Fruit fly (Drosophila melanogaster): Measurements from ENCODE around the gene CG17036.

The CG17036 gene

DNA sequence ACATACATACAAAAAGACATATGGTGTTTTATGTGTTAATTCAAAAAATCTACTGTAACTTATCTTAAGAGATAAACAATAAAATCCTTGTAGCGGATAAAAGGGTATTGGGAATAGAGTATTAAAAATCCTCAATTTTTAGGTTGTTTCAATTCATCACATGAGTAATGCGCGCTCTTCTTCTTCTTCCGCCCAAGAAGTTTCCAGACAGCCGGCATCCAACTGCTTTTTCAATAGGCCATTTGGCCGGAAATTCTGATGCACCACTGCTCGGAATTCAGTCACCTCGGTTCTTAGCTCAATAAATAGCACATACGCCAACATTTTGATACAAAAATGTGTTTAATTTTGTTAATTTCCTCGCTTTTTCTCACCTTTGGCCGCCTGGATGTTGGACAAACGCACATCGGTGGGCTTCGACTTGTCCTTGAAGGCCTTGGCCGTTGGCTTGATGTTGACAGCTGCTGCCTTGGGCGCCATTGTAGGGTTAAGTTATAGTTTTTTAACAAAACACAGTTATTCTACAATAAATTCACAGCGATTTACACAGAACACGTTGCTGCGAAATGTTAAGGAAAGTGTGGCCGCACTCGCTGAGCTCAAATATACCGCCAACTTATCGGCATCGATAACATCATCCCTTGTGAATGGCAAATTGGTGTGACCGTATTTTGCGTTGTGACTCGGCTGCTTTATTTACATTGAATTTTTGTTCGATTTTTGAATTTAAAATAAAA is 8.0 kb downstream of the CG17036 start, which contains the start of the genes CCT4 and CG6153:
Gene CCT4 (minus strand): TSS at position 592 of the 737 bp plus-strand sequence.
Gene CG6153 (plus strand): TSS at position 651 of the 737 bp plus-strand sequence.
- TF ChIP-seq Pif1A (GFP tag; optimal IDR thresholded peaks at IDR 0.05) (no peak), fd96Ca (GFP tag; IDR thresholded peaks at IDR 0.05) (0 out of 3 replicates have a peak, but pooled peaks have one; percentile 25)

- TF ChIP-seq CG14655 (GFP tag; optimal IDR thresholded peaks at IDR 0.05) (no peak), rn (GFP tag; IDR thresholded peaks at IDR 0.05) (no peak), CG9948 (tag; optimal IDR thresholded peaks at IDR 0.05) (no peak), CG17806 (tag; optimal IDR thresholded peaks at IDR 0.05) (no peak), CG15710 (tag; optimal IDR thresholded peaks at IDR 0.05) (no peak), Pif1A (GFP tag; optimal IDR thresholded peaks at IDR 0.05) (no peak), CG8301 (tag; optimal IDR thresholded peaks at IDR 0.05) (no peak), CG32121 (GFP tag; IDR thresholded peaks at IDR 0.05) (no peak), fd96Ca (GFP tag; IDR thresholded peaks at IDR 0.05) (no peak), CG8159 (tag; optimal IDR thresholded peaks at IDR 0.05) (no peak)
Observed at dm6 chr2L:12689281-12689765, 11.2 kb downstream of the CG17036 start.

dm6 chr2L:12686811-12687210 is 13.7 kb downstream of the CG17036 start:
- no peak for TF ChIP-seq CG10348 (GFP tag; IDR thresholded peaks at IDR 0.05)
- TF ChIP-seq CG4496 (GFP tag; IDR thresholded peaks at IDR 0.05), result no peak
- no peak for TF ChIP-seq CG17806 (tag; optimal IDR thresholded peaks at IDR 0.05)
- no peak for TF ChIP-seq Pif1A (GFP tag; optimal IDR thresholded peaks at IDR 0.05)
- no peak for TF ChIP-seq EcR (GFP tag; optimal IDR thresholded peaks at IDR 0.05)
- no peak for TF ChIP-seq CG32121 (GFP tag; IDR thresholded peaks at IDR 0.05)
- no peak for TF ChIP-seq CG8159 (tag; optimal IDR thresholded peaks at IDR 0.05)
- no peak for TF ChIP-seq CG8301 (tag; optimal IDR thresholded peaks at IDR 0.05)
- TF ChIP-seq CG34367 (tag; optimal IDR thresholded peaks at IDR 0.05), result no peak
- TF ChIP-seq CG14655 (GFP tag; optimal IDR thresholded peaks at IDR 0.05), result no peak
- TF ChIP-seq rn (GFP tag; IDR thresholded peaks at IDR 0.05), result no peak
- TF ChIP-seq gl (tag; optimal IDR thresholded peaks at IDR 0.05), result no peak
- no peak for TF ChIP-seq CG15710 (tag; optimal IDR thresholded peaks at IDR 0.05)
- no peak for TF ChIP-seq Snoo (tag; optimal IDR thresholded peaks at IDR 0.05)
- no peak for TF ChIP-seq Ets98B (GFP tag; IDR thresholded peaks at IDR 0.05)
- no peak for TF ChIP-seq CG9948 (tag; optimal IDR thresholded peaks at IDR 0.05)
- no peak for TF ChIP-seq CG13204 (GFP tag; optimal IDR thresholded peaks at IDR 0.05)
- TF ChIP-seq Pif1B (GFP tag; optimal IDR thresholded peaks at IDR 0.05), result no peak

DNA sequence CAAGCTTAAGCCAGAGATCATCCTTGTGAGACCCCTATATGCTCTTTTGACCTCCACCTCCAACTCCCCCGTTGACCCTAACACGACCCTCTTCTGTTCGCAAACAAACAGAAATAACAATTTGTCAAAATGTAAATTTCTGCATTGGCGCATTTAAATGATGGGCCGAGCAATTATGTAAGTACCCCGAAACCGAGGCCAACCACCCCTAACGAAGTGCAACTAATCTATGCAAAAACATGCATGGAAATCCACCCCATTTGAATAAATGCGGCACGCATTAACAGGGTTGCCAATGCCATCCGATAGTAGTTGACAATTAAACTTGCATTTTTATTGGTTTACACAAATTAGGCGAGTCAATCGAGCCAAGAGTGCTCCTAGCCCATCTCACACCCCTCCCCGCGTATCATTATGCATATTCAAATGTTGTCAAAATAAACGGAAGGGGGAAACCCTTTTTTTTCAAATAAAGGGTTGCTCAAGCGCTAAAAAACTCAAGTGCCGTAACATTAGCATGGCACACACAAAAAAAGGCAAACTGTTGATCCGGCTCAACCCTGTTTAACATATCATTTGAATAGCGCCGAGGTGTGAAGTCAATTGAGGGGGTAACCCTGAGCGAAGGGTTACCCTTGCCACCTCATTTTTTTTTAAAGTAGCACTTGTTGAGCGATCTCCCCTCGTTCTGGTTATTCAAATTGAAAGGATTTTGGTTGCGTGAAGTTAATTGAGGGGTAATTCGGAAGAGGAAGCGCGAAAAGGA is 18.8 kb downstream of the CG17036 start:
- TF ChIP-seq CG17806 (tag; optimal IDR thresholded peaks at IDR 0.05) (no peak), CG10348 (GFP tag; IDR thresholded peaks at IDR 0.05) (no peak), CG15710 (tag; optimal IDR thresholded peaks at IDR 0.05) (no peak), CG13204 (GFP tag; optimal IDR thresholded peaks at IDR 0.05) (no peak), gl (tag; optimal IDR thresholded peaks at IDR 0.05) (no peak), CG34367 (tag; optimal IDR thresholded peaks at IDR 0.05) (no peak)

DNA sequence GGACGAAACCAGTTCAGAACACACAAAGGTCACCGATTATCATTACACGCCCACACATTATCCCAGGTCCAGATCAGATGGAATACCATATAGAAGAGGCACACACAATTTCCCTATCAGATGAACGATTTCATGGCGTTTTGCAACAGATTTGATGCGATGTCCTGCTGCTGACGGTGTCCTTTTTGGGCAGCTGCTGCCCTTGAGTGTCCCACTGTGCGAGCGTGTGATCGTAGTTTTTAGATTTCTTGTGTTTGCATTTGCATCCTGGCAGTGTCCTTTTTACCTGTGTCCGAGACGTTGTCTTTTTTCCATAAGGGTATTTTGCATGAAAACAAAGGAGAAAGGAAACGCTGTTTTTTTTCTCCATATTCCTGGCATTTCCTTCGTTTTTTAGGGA is 21.2 kb downstream of the CG17036 start:
- no peak for TF ChIP-seq CG15710 (tag; optimal IDR thresholded peaks at IDR 0.05)
- no peak for TF ChIP-seq CG8301 (tag; optimal IDR thresholded peaks at IDR 0.05)
- TF ChIP-seq CG9948 (tag; optimal IDR thresholded peaks at IDR 0.05), result no peak
- no peak for TF ChIP-seq fd96Ca (GFP tag; IDR thresholded peaks at IDR 0.05)
- TF ChIP-seq CG34367 (tag; optimal IDR thresholded peaks at IDR 0.05), result no peak
- no peak for TF ChIP-seq CG13204 (GFP tag; optimal IDR thresholded peaks at IDR 0.05)
- TF ChIP-seq CG4496 (GFP tag; IDR thresholded peaks at IDR 0.05), result no peak
- no peak for TF ChIP-seq CG14655 (GFP tag; optimal IDR thresholded peaks at IDR 0.05)

DNA sequence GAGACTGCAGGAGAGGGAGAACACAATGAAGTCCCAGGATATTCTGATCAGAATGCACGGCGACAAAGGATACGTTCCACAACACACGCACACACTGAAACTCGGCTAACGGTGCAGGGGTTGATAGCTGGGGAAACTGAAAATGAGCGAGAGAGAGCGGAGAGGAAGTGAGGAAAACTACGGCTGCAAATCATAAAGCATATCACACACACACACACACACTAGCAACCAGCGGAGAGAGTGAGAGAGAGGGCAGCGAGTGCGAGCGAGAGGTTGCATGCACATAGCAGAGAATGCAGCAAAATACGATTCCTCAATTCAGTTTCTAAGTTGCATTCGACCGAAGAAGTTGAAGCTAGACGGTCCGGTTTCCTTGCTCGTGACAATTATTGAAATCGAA is 22.3 kb downstream of the CG17036 start:
- no peak for TF ChIP-seq CG10348 (GFP tag; IDR thresholded peaks at IDR 0.05)
- no peak for TF ChIP-seq rn (GFP tag; IDR thresholded peaks at IDR 0.05)
- no peak for TF ChIP-seq Pif1B (GFP tag; optimal IDR thresholded peaks at IDR 0.05)
- TF ChIP-seq CG34367 (tag; optimal IDR thresholded peaks at IDR 0.05), result no peak
- no peak for TF ChIP-seq fd96Ca (GFP tag; IDR thresholded peaks at IDR 0.05)
- TF ChIP-seq CG14655 (GFP tag; optimal IDR thresholded peaks at IDR 0.05), result no peak
- TF ChIP-seq CG32121 (GFP tag; IDR thresholded peaks at IDR 0.05), result no peak
- no peak for TF ChIP-seq CG15710 (tag; optimal IDR thresholded peaks at IDR 0.05)
- no peak for TF ChIP-seq Ets98B (GFP tag; IDR thresholded peaks at IDR 0.05)
- no peak for TF ChIP-seq CG8301 (tag; optimal IDR thresholded peaks at IDR 0.05)
- TF ChIP-seq Pif1A (GFP tag; optimal IDR thresholded peaks at IDR 0.05), result no peak
- TF ChIP-seq CG4496 (GFP tag; IDR thresholded peaks at IDR 0.05), result no peak
- no peak for TF ChIP-seq CG8159 (tag; optimal IDR thresholded peaks at IDR 0.05)
- no peak for TF ChIP-seq CG12605 (GFP tag; IDR thresholded peaks at IDR 0.05)
